Worm (Caenorhabditis elegans) whole organism, L1 larva: ENCODE results near the gene mdt-6.
A peak's percentile ranks its signal among the peaks of the same experiment; 100 is the strongest.

Source experiments
- C16A3.4 ChIP-seq: fragments of 150-350 bp; optimal IDR thresholded peaks from 2 replicates; lab custom pipeline; 2014; ENCODE audit warnings: missing biosample characterization, missing genetic modification characterization
- C34B4.2 ChIP-seq: sonication (generic microtip); optimal IDR thresholded peaks from 2 replicates; lab custom pipeline; 2017; ENCODE audit warnings: mild to moderate bottlenecking, missing genetic modification characterization, missing compliant biosample characterization
- Y116A8C.19 ChIP-seq: sonication (generic microtip); optimal IDR thresholded peaks from 2 replicates; lab custom pipeline; 2016; ENCODE audit warnings: missing compliant biosample characterization, missing genetic modification characterization, borderline replicate concordance
- aha-1 ChIP-seq: fragments of 150-350 bp; optimal IDR thresholded peaks from 2 replicates; lab custom pipeline; 2014; ENCODE audit warnings: missing biosample characterization, missing genetic modification characterization
- alr-1 ChIP-seq: fragments of 200-800 bp; sonication (Bioruptor generic); optimal IDR thresholded peaks from 2 replicates; lab custom pipeline; 2018; ENCODE audit warnings: borderline replicate concordance, mild to moderate bottlenecking, missing genetic modification characterization, missing compliant biosample characterization
- ama-1 ChIP-seq: fragments of 150-350 bp; optimal IDR thresholded peaks from 2 replicates; lab custom pipeline; 2014
- blmp-1 ChIP-seq: fragments of 150-350 bp; optimal IDR thresholded peaks from 2 replicates; lab custom pipeline; 2014; ENCODE audit warnings: missing biosample characterization, missing genetic modification characterization
- ceh-82 ChIP-seq, 3 experiments: fragments of 150-350 bp in 1 of 3; sonication (generic microtip) in 2 of 3; optimal IDR thresholded peaks; 2 replicates each; lab custom pipeline; 2014 to 2017; ENCODE audit warnings: missing biosample characterization in 3 of 3, missing genetic modification characterization in 3 of 3
- ceh-90 ChIP-seq: sonication (generic microtip); optimal IDR thresholded peaks from 2 replicates; lab custom pipeline; 2016; ENCODE audit warnings: missing genetic modification characterization, missing compliant biosample characterization
- ces-1 ChIP-seq: fragments of 150-350 bp; optimal IDR thresholded peaks from 2 replicates; lab custom pipeline; 2014; ENCODE audit warnings: missing biosample characterization, missing genetic modification reagents, missing genetic modification characterization
- efl-3 ChIP-seq: fragments of 200-800 bp; sonication (Bioruptor generic); optimal IDR thresholded peaks from 2 replicates; lab custom pipeline; 2018; ENCODE audit warnings: mild to moderate bottlenecking, missing genetic modification characterization, missing compliant biosample characterization
- elt-2 ChIP-seq: sonication (generic microtip); optimal IDR thresholded peaks from 2 replicates; lab custom pipeline; 2016; ENCODE audit warnings: missing genetic modification characterization, mild to moderate bottlenecking, inconsistent platforms, missing compliant biosample characterization, missing genetic modification reagents
- elt-3 ChIP-seq, 6 experiments: fragments of 150-350 bp in 1 of 6; sonication (generic microtip); optimal IDR thresholded peaks; 2 replicates each; lab custom pipeline; 2017 to 2018; ENCODE audit warnings: missing biosample characterization in 6 of 6, missing genetic modification characterization in 6 of 6, inconsistent platforms in 1 of 6
- ets-5 ChIP-seq: fragments of 200-800 bp; sonication (Bioruptor generic); IDR thresholded peaks from 2 replicates; pipeline ENCODE4 v1.3.6; 2022; ENCODE audit warnings: missing genetic modification characterization, missing compliant biosample characterization
- fkh-4 ChIP-seq: sonication (generic microtip); optimal IDR thresholded peaks from 2 replicates; lab custom pipeline; 2016; ENCODE audit warnings: missing compliant biosample characterization, missing genetic modification characterization, borderline replicate concordance
- fos-1 ChIP-seq: fragments of 150-350 bp; optimal IDR thresholded peaks from 2 replicates; lab custom pipeline; 2014; ENCODE audit warnings: missing biosample characterization, missing genetic modification characterization
- grh-1 ChIP-seq: fragments of 200-800 bp; sonication (Bioruptor generic); IDR thresholded peaks from 2 replicates; pipeline ENCODE4 v1.3.6; 2022; ENCODE audit warnings: missing genetic modification reagents, missing genetic modification characterization, missing compliant biosample characterization
- hpl-2 ChIP-seq: fragments of 150-350 bp; optimal IDR thresholded peaks from 2 replicates; lab custom pipeline; 2014; ENCODE audit warnings: missing biosample characterization, missing genetic modification reagents, missing genetic modification characterization
- isw-1 ChIP-seq: fragments of 200-800 bp; sonication (Bioruptor generic); IDR thresholded peaks from 2 replicates; pipeline ENCODE4 v1.3.6; 2022; ENCODE audit warnings: missing genetic modification characterization, missing compliant biosample characterization
- lin-13 ChIP-seq: fragments of 150-350 bp; optimal IDR thresholded peaks from 2 replicates; lab custom pipeline; 2014; ENCODE audit warnings: missing biosample characterization, missing genetic modification reagents, missing genetic modification characterization
- lin-14 ChIP-seq: fragments of 200-800 bp; sonication (Bioruptor generic); optimal IDR thresholded peaks from 2 replicates; lab custom pipeline; 2018; ENCODE audit warnings: mild to moderate bottlenecking, missing genetic modification characterization, moderate library complexity, missing compliant biosample characterization
- lin-15B ChIP-seq: fragments of 150-350 bp; sonication (generic microtip); optimal IDR thresholded peaks from 3 replicates; lab custom pipeline; 2014; ENCODE audit warnings: missing biosample characterization, missing genetic modification characterization
- lir-3 ChIP-seq: sonication (generic microtip); optimal IDR thresholded peaks from 2 replicates; lab custom pipeline; 2016; ENCODE audit warnings: mild to moderate bottlenecking, missing genetic modification characterization, moderate library complexity, missing compliant biosample characterization; ENCODE audit not compliant: poor library complexity
- lsy-2 ChIP-seq, 2 experiments: fragments of 150-350 bp; optimal IDR thresholded peaks; 2 replicates each; lab custom pipeline; 2014; ENCODE audit warnings: missing biosample characterization in 2 of 2, missing genetic modification characterization in 2 of 2
- mdl-1 ChIP-seq, 2 experiments: fragments of 150-350 bp; optimal IDR thresholded peaks; 2 replicates each; lab custom pipeline; 2014 to 2017; ENCODE audit warnings: missing biosample characterization in 2 of 2, missing genetic modification characterization in 2 of 2, inconsistent platforms in 1 of 2
- mef-2 ChIP-seq: fragments of 150-350 bp; optimal IDR thresholded peaks from 2 replicates; lab custom pipeline; 2014; ENCODE audit warnings: missing biosample characterization, missing genetic modification characterization
- mep-1 ChIP-seq: fragments of 150-350 bp; optimal IDR thresholded peaks from 2 replicates; lab custom pipeline; 2014; ENCODE audit warnings: missing biosample characterization, missing genetic modification characterization
- nhr-11 ChIP-seq: fragments of 150-350 bp; optimal IDR thresholded peaks from 2 replicates; lab custom pipeline; 2014; ENCODE audit warnings: missing biosample characterization, missing genetic modification characterization
- nhr-12 ChIP-seq: sonication (generic microtip); optimal IDR thresholded peaks from 2 replicates; lab custom pipeline; 2017; ENCODE audit warnings: missing biosample characterization, missing genetic modification characterization
- nhr-19 ChIP-seq: fragments of 200-800 bp; sonication (Bioruptor generic); conservative IDR thresholded peaks from 2 replicates; pipeline ENCODE4 v1.3.6; 2022; ENCODE audit warnings: missing genetic modification characterization, missing compliant biosample characterization
- nhr-20 ChIP-seq: sonication (generic microtip); optimal IDR thresholded peaks from 2 replicates; lab custom pipeline; 2016; ENCODE audit warnings: mild to moderate bottlenecking, missing genetic modification characterization, missing compliant biosample characterization
- nhr-237 ChIP-seq: fragments of 150-350 bp; optimal IDR thresholded peaks from 2 replicates; lab custom pipeline; 2014; ENCODE audit warnings: missing biosample characterization, missing genetic modification characterization
- nhr-77 ChIP-seq: fragments of 150-350 bp; optimal IDR thresholded peaks from 2 replicates; lab custom pipeline; 2014; ENCODE audit warnings: missing biosample characterization, missing genetic modification characterization
- nhr-84 ChIP-seq: sonication (generic microtip); optimal IDR thresholded peaks from 2 replicates; lab custom pipeline; 2017; ENCODE audit warnings: missing biosample characterization, missing genetic modification characterization
- nhr-85 ChIP-seq: sonication (generic microtip); peaks from one replicate; lab custom pipeline; 2016; ENCODE audit warnings: missing genetic modification characterization, inconsistent platforms, missing compliant biosample characterization
- nhr-90 ChIP-seq: sonication (generic microtip); optimal IDR thresholded peaks from 2 replicates; lab custom pipeline; 2016; ENCODE audit warnings: mild to moderate bottlenecking, missing genetic modification characterization, missing compliant biosample characterization; ENCODE audit not compliant: poor library complexity
- pag-3 ChIP-seq: sonication (generic microtip); optimal IDR thresholded peaks from 2 replicates; lab custom pipeline; 2017; ENCODE audit warnings: missing genetic modification characterization, mild to moderate bottlenecking, missing compliant biosample characterization, antibody characterized with exemption, borderline replicate concordance; ENCODE audit not compliant: insufficient read depth
- skn-1 ChIP-seq: fragments of 150-350 bp; optimal IDR thresholded peaks from 2 replicates; lab custom pipeline; 2014; ENCODE audit warnings: missing biosample characterization, missing genetic modification characterization
- snpc-4 ChIP-seq: fragments of 150-350 bp; optimal IDR thresholded peaks from 2 replicates; lab custom pipeline; 2014; ENCODE audit warnings: missing biosample characterization, missing genetic modification characterization
- snu-23 ChIP-seq: sonication (generic microtip); optimal IDR thresholded peaks from 2 replicates; lab custom pipeline; 2016; ENCODE audit warnings: missing genetic modification characterization, missing compliant biosample characterization
- sup-37 ChIP-seq: fragments of 200-800 bp; sonication (Bioruptor generic); optimal IDR thresholded peaks from 2 replicates; lab custom pipeline; 2018; ENCODE audit warnings: mild to moderate bottlenecking, missing genetic modification characterization, missing compliant biosample characterization
- swsn-7 ChIP-seq: sonication (generic microtip); optimal IDR thresholded peaks from 2 replicates; lab custom pipeline; 2016; ENCODE audit warnings: missing genetic modification characterization, missing compliant biosample characterization
- tlp-1 ChIP-seq: fragments of 150-350 bp; optimal IDR thresholded peaks from 2 replicates; lab custom pipeline; 2014; ENCODE audit warnings: missing biosample characterization, missing genetic modification characterization
- unc-130 ChIP-seq: fragments of 150-350 bp; optimal IDR thresholded peaks from 2 replicates; lab custom pipeline; 2017; ENCODE audit warnings: missing biosample characterization, missing genetic modification characterization, inconsistent platforms
- unc-30 ChIP-seq: sonication (generic microtip); optimal IDR thresholded peaks from 2 replicates; lab custom pipeline; 2017; ENCODE audit warnings: missing biosample characterization, missing genetic modification characterization
- unc-62 ChIP-seq: fragments of 150-350 bp; optimal IDR thresholded peaks from 2 replicates; lab custom pipeline; 2014; ENCODE audit warnings: missing biosample characterization, missing genetic modification reagents, missing genetic modification characterization

mdt-6 gene

ce11 chrV:7093720-7094401, 34.4 kb upstream of the mdt-6 start, which contains the start of gene nhr-135 (continued):
- TF ChIP-seq sup-37 (GFP tag; lab: Kevin White, UChicago), result no peak
- peak; percentile 57 for TF ChIP-seq nhr-85 (tag; lab: Kevin White, UChicago)
- TF ChIP-seq ceh-82 (tag; optimal IDR thresholded peaks at IDR 0.05; lab: Kevin White, UChicago), result no peak
- peak; percentile 70 for TF ChIP-seq snu-23 (GFP tag; lab: Kevin White, UChicago)
- TF ChIP-seq mef-2 (tag; lab: Kevin White, UChicago), result no peak
- peak in 4 of 6 experiments; percentile 12 to 69 (median 49) for TF ChIP-seq elt-3 (tag; optimal IDR thresholded peaks at IDR 0.05; lab: Kevin White, UChicago)
- TF ChIP-seq elt-2 (tag; lab: Kevin White, UChicago), result peak; percentile 81
- peak; percentile 25 for TF ChIP-seq nhr-19 (GFP tag; lab: Robert Waterston, UW)
- TF ChIP-seq unc-130 (tag; lab: Kevin White, UChicago), result peak; percentile 56
- TF ChIP-seq unc-30 (tag; lab: Kevin White, UChicago), result no peak
- TF ChIP-seq, all 84 proteins: peak for 21

DNA sequence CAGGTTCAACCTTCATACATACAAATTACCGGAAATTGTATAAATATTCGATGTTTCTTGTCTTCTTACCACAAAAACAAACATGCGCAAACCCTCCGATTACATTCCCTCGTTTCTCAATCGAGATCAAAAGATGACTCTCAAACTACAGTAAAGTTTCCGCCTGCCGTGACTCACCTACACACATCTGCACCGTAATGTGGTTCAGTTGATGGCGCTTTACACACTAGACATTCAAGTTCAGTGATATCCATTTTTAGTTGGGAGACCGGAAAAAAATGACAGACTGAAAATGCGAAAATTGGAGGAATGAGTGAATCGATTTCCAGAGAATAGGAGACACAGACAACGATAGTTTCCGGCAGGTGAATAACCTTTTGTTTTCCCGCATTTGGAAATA, 31.9 kb upstream of the mdt-6 start, which contains the start of gene nhr-286:
Gene nhr-286, minus strand, starts transcription at position 324 of the 400 bp plus-strand sequence.
- TF ChIP-seq nhr-85 (tag; lab: Kevin White, UChicago), result peak; percentile 50
- no peak for TF ChIP-seq blmp-1 (tag; lab: Kevin White, UChicago)
- TF ChIP-seq nhr-20, result peak; percentile 51
- peak; percentile 39 for TF ChIP-seq ama-1

ce11 chrV:7089217-7089616, 29.8 kb upstream of the mdt-6 start:
- peak; percentile 91 for TF ChIP-seq grh-1
- TF ChIP-seq swsn-7 (tag; lab: Kevin White, UChicago), result no peak
- TF ChIP-seq lin-14, result peak; percentile 80
- TF ChIP-seq unc-30 (tag; lab: Kevin White, UChicago), result no peak
- no peak for TF ChIP-seq lin-13 (GFP tag; lab: Kevin White, UChicago)
- TF ChIP-seq tlp-1 (tag; lab: Kevin White, UChicago), result no peak
- no peak for TF ChIP-seq alr-1 (tag; lab: Kevin White, UChicago)
- no peak for TF ChIP-seq ets-5 (GFP tag; lab: Robert Waterston, UW)
- TF ChIP-seq lin-15B (tag; lab: Kevin White, UChicago), result no peak
- TF ChIP-seq nhr-12 (tag; lab: Kevin White, UChicago), result no peak
- no peak for TF ChIP-seq isw-1
- TF ChIP-seq aha-1 (tag; lab: Kevin White, UChicago), result no peak
- no peak for TF ChIP-seq nhr-237 (tag; lab: Kevin White, UChicago)
- TF ChIP-seq mdl-1 (tag; optimal IDR thresholded peaks at IDR 0.05; lab: Kevin White, UChicago), result peak in 1 of 2 experiments; percentile 72
- TF ChIP-seq fkh-4 (tag; lab: Kevin White, UChicago), result no peak
- TF ChIP-seq ces-1 (GFP tag; lab: Kevin White, UChicago), result no peak
- TF ChIP-seq nhr-11 (tag; lab: Kevin White, UChicago), result no peak
- TF ChIP-seq ama-1, result no peak
- no peak for TF ChIP-seq skn-1 (tag; lab: Kevin White, UChicago)
- no peak for TF ChIP-seq nhr-77
- peak; percentile 42 for TF ChIP-seq C16A3.4 (tag; lab: Kevin White, UChicago)
- TF ChIP-seq fos-1 (tag; lab: Kevin White, UChicago), result no peak
- TF ChIP-seq sup-37 (GFP tag; lab: Kevin White, UChicago), result no peak
- no peak for TF ChIP-seq mep-1 (tag; lab: Kevin White, UChicago)
- peak in 3 of 6 experiments; percentile 64 to 94 (median 75) for TF ChIP-seq elt-3 (tag; optimal IDR thresholded peaks at IDR 0.05; lab: Kevin White, UChicago)
- no peak for TF ChIP-seq unc-62 (GFP tag; lab: Kevin White, UChicago)
- TF ChIP-seq elt-2 (tag; lab: Kevin White, UChicago), result no peak
- peak; percentile 97 for TF ChIP-seq nhr-85 (tag; lab: Kevin White, UChicago)
- TF ChIP-seq nhr-20, result peak; percentile 100
- no peak for TF ChIP-seq nhr-84 (tag; lab: Kevin White, UChicago)
- no peak for TF ChIP-seq ceh-82 (tag; optimal IDR thresholded peaks at IDR 0.05; lab: Kevin White, UChicago)
- no peak for TF ChIP-seq C34B4.2 (tag; lab: Kevin White, UChicago)
- TF ChIP-seq snpc-4 (tag; lab: Kevin White, UChicago), result no peak
- peak; percentile 36 to 53 for TF ChIP-seq lsy-2 (tag; optimal IDR thresholded peaks at IDR 0.05; lab: Kevin White, UChicago)
- peak; percentile 44 for TF ChIP-seq lir-3
- TF ChIP-seq Y116A8C.19, result no peak
- TF ChIP-seq ceh-90 (tag; lab: Kevin White, UChicago), result no peak
- TF ChIP-seq nhr-90, result peak; percentile 65
- TF ChIP-seq blmp-1 (tag; lab: Kevin White, UChicago), result peak; percentile 70
- no peak for TF ChIP-seq hpl-2 (GFP tag; lab: Kevin White, UChicago)
- no peak for TF ChIP-seq efl-3 (GFP tag; lab: Kevin White, UChicago)
- TF ChIP-seq pag-3 (tag; lab: Kevin White, UChicago), result no peak
